Fruit fly (Drosophila melanogaster): ENCODE results near the gene CG45071.

The CG45071 gene

dm6 chr3L:15094589-15095288 lies 10.9 kb upstream of the CG45071 start, which contains the start of the genes sstn, Plp and GlyRS (continued):
- no peak for TF ChIP-seq Oaz (GFP tag; IDR thresholded peaks at IDR 0.05)
- peak; percentile 22 for TF ChIP-seq CG2120 (GFP tag; optimal IDR thresholded peaks at IDR 0.05)
- TF ChIP-seq CG12769 (tag; optimal IDR thresholded peaks at IDR 0.05): no peak
- no peak for TF ChIP-seq grn (GFP tag; optimal IDR thresholded peaks at IDR 0.05)
- no peak for TF ChIP-seq slp2 (GFP tag; optimal IDR thresholded peaks at IDR 0.05)
- TF ChIP-seq onecut (GFP tag; IDR thresholded peaks at IDR 0.05): no peak
- TF ChIP-seq CG11504 (tag; optimal IDR thresholded peaks at IDR 0.05): peak; percentile 75
- peak; percentile 29 for TF ChIP-seq CG8924 (tag; optimal IDR thresholded peaks at IDR 0.05)
- TF ChIP-seq esg (GFP tag; conservative IDR thresholded peaks at IDR 0.05): no peak
- no peak for TF ChIP-seq CG12942 (GFP tag; optimal IDR thresholded peaks at IDR 0.05)
- TF ChIP-seq CG16779 (GFP tag; IDR thresholded peaks at IDR 0.05): no peak
- no peak for TF ChIP-seq CG16813 (GFP tag; IDR thresholded peaks at IDR 0.05; ENCODE audit: partially characterized antibody)
- TF ChIP-seq CG8478 (optimal IDR thresholded peaks at IDR 0.05): no peak
- TF ChIP-seq sob (GFP tag; IDR thresholded peaks at IDR 0.05): no peak
- no peak for TF ChIP-seq kay (GFP tag; optimal IDR thresholded peaks at IDR 0.05)
- TF ChIP-seq CG32767 (GFP tag; IDR thresholded peaks at IDR 0.05): no peak
- no peak for TF ChIP-seq CG2889 (GFP tag; IDR thresholded peaks at IDR 0.05)
- TF ChIP-seq CG33213 (GFP tag; optimal IDR thresholded peaks at IDR 0.05): no peak
- TF ChIP-seq row (GFP tag; IDR thresholded peaks at IDR 0.05): peak; percentile 83
- no peak for TF ChIP-seq dimm (GFP tag; IDR thresholded peaks at IDR 0.05)
- TF ChIP-seq CG3407 (GFP tag; optimal IDR thresholded peaks at IDR 0.05): peak; percentile 28
- TF ChIP-seq maf-S (GFP tag; optimal IDR thresholded peaks at IDR 0.05): no peak
- no peak for TF ChIP-seq sens-2 (GFP tag; IDR thresholded peaks at IDR 0.05)
- no peak for TF ChIP-seq h (optimal IDR thresholded peaks at IDR 0.05)
- no peak for TF ChIP-seq dm (GFP tag; optimal IDR thresholded peaks at IDR 0.05)
- TF ChIP-seq Xbp1 (GFP tag; optimal IDR thresholded peaks at IDR 0.05): peak; percentile 40
- TF ChIP-seq HHEX (GFP tag; optimal IDR thresholded peaks at IDR 0.05): no peak
- TF ChIP-seq ken (GFP tag; IDR thresholded peaks at IDR 0.05): no peak
- TF ChIP-seq Dfd (GFP tag; optimal IDR thresholded peaks at IDR 0.05): no peak
- no peak for TF ChIP-seq CG6765 (GFP tag; optimal IDR thresholded peaks at IDR 0.05)
- no peak for TF ChIP-seq CG4707 (GFP tag; optimal IDR thresholded peaks at IDR 0.05)
- no peak for TF ChIP-seq CG11085 (GFP tag; IDR thresholded peaks at IDR 0.05)
- TF ChIP-seq CG9437 (GFP tag; optimal IDR thresholded peaks at IDR 0.05): no peak
- no peak for TF ChIP-seq Neu2 (GFP tag; optimal IDR thresholded peaks at IDR 0.05; ENCODE audit: borderline replicate concordance)
- TF ChIP-seq knrl (GFP tag; IDR thresholded peaks at IDR 0.05; ENCODE audit: partially characterized antibody): no peak
- TF ChIP-seq CTCF (GFP tag; optimal IDR thresholded peaks at IDR 0.05): no peak
- TF ChIP-seq CG17802 (tag; optimal IDR thresholded peaks at IDR 0.05): no peak
- peak; percentile 42 for TF ChIP-seq CG13775 (GFP tag; optimal IDR thresholded peaks at IDR 0.05)
- TF ChIP-seq pan (optimal IDR thresholded peaks at IDR 0.05): no peak
- TF ChIP-seq pan (GFP tag; optimal IDR thresholded peaks at IDR 0.05 in 1 of 2, IDR thresholded peaks at IDR 0.05 in 1 of 2): no peak
- no peak for TF ChIP-seq CG1024 (GFP tag; IDR thresholded peaks at IDR 0.05)
- no peak for TF ChIP-seq ftz-f1 (GFP tag; optimal IDR thresholded peaks at IDR 0.05)
- no peak for TF ChIP-seq CG7271 (tag; optimal IDR thresholded peaks at IDR 0.05)
- no peak for TF ChIP-seq Atf3 (GFP tag; optimal IDR thresholded peaks at IDR 0.05)
- TF ChIP-seq lbe (GFP tag; optimal IDR thresholded peaks at IDR 0.05): peak; percentile 2
- TF ChIP-seq CG17361 (GFP tag; IDR thresholded peaks at IDR 0.05): peak; percentile 78
- no peak for TF ChIP-seq vfl (GFP tag; optimal IDR thresholded peaks at IDR 0.05)
- TF ChIP-seq Rx (GFP tag; IDR thresholded peaks at IDR 0.05): no peak
- TF ChIP-seq jigr1 (GFP tag; IDR thresholded peaks at IDR 0.05): no peak
- TF ChIP-seq CG13123 (GFP tag; optimal IDR thresholded peaks at IDR 0.05): peak; percentile 22
- no peak for TF ChIP-seq cas (GFP tag; IDR thresholded peaks at IDR 0.05)
- no peak for TF ChIP-seq jing (GFP tag; optimal IDR thresholded peaks at IDR 0.05)
- TF ChIP-seq MTF-1 (GFP tag; optimal IDR thresholded peaks at IDR 0.05; ENCODE audit: borderline replicate concordance): no peak

Data from whole organism, embryonic.